Fruit fly (Drosophila melanogaster) whole organism, embryonic: Measurements from ENCODE around the gene Grip91.

Experiments used
- ATbp ChIP-seq: fragments of 200-800 bp; sonication (Bioruptor generic); optimal IDR thresholded peaks from 2 replicates; lab custom pipeline; 2017; ENCODE audit warnings: missing biosample characterization, mild to moderate bottlenecking, missing genetic modification characterization, missing genetic modification reagents
- CG10267 ChIP-seq: fragments of 200-800 bp; sonication (Bioruptor generic); optimal IDR thresholded peaks from 2 replicates; lab custom pipeline; 2018; ENCODE audit warnings: missing biosample characterization, mild to moderate bottlenecking, missing genetic modification characterization, moderate library complexity
- CG12659 ChIP-seq: fragments of 200-800 bp; sonication (Bioruptor generic); optimal IDR thresholded peaks from 3 replicates; lab custom pipeline; 2017; ENCODE audit warnings: mild to moderate bottlenecking, missing biosample characterization, missing genetic modification reagents, missing genetic modification characterization
- CG13296 ChIP-seq: fragments of 200-800 bp; sonication (Bioruptor generic); optimal IDR thresholded peaks from 3 replicates; lab custom pipeline; 2018; ENCODE audit warnings: missing biosample characterization, mild to moderate bottlenecking, missing genetic modification characterization
- CG13624 ChIP-seq: fragments of 200-800 bp; sonication (Bioruptor generic); optimal IDR thresholded peaks from 2 replicates; lab custom pipeline; 2016; ENCODE audit warnings: missing biosample characterization, missing genetic modification characterization
- CG14050 ChIP-seq: fragments of 200-800 bp; sonication (Bioruptor generic); IDR thresholded peaks from 3 replicates; pipeline ENCODE4 v1.3.6; 2022; ENCODE audit warnings: missing biosample characterization, missing genetic modification characterization
- CG15269 ChIP-seq: fragments of 200-800 bp; sonication (Bioruptor generic); optimal IDR thresholded peaks from 2 replicates; lab custom pipeline; 2018; ENCODE audit warnings: missing biosample characterization, mild to moderate bottlenecking, missing genetic modification characterization, moderate library complexity
- CG16863 ChIP-seq: fragments of 200-800 bp; sonication (Bioruptor generic); optimal IDR thresholded peaks from 3 replicates; lab custom pipeline; 2016; ENCODE audit warnings: missing biosample characterization, missing genetic modification characterization
- CG17328 ChIP-seq: fragments of 200-800 bp; sonication (Bioruptor generic); IDR thresholded peaks from 2 replicates; pipeline ENCODE4 v1.3.6; 2022; ENCODE audit warnings: missing biosample characterization, missing genetic modification characterization
- CG17829 ChIP-seq: fragments of 200-800 bp; optimal IDR thresholded peaks from 2 replicates; lab custom pipeline; 2019; ENCODE audit warnings: missing biosample characterization, mild to moderate bottlenecking, missing genetic modification characterization, moderate library complexity
- CG2199 ChIP-seq: fragments of 200-800 bp; sonication (Bioruptor generic); IDR thresholded peaks from 3 replicates; pipeline ENCODE4 v1.3.6; 2022; ENCODE audit warnings: missing biosample characterization, missing genetic modification characterization
- CG2678 ChIP-seq: fragments of 200-800 bp; sonication (Bioruptor generic); optimal IDR thresholded peaks from 3 replicates; lab custom pipeline; 2019; ENCODE audit warnings: missing biosample characterization, mild to moderate bottlenecking, missing genetic modification characterization, moderate library complexity
- CG32532 ChIP-seq: fragments of 200-800 bp; sonication (Bioruptor generic); IDR thresholded peaks from 2 replicates; pipeline ENCODE4 v1.3.6; 2022; ENCODE audit warnings: missing biosample characterization, missing genetic modification characterization
- CG33213 ChIP-seq: fragments of 200-800 bp; sonication (Bioruptor generic); optimal IDR thresholded peaks from 3 replicates; lab custom pipeline; 2016; ENCODE audit warnings: missing biosample characterization, missing genetic modification characterization
- CG34422 ChIP-seq: fragments of 200-800 bp; sonication (Bioruptor generic); IDR thresholded peaks from 3 replicates; pipeline ENCODE4 v1.3.6; 2022; ENCODE audit warnings: missing biosample characterization, missing genetic modification characterization
- CG4282 ChIP-seq: fragments of 200-800 bp; sonication (Bioruptor generic); optimal IDR thresholded peaks from 2 replicates; lab custom pipeline; 2016; ENCODE audit warnings: missing biosample characterization, missing genetic modification characterization
- CG4854 ChIP-seq: fragments of 200-800 bp; sonication (Bioruptor generic); optimal IDR thresholded peaks from 2 replicates; lab custom pipeline; 2016; ENCODE audit warnings: missing biosample characterization, missing genetic modification characterization, inconsistent platforms
- CG6765 ChIP-seq: fragments of 200-800 bp; sonication (Bioruptor generic); optimal IDR thresholded peaks from 3 replicates; lab custom pipeline; 2017; ENCODE audit warnings: missing biosample characterization, mild to moderate bottlenecking, missing genetic modification characterization
- CHES-1-like ChIP-seq: fragments of 200-800 bp; sonication (Bioruptor generic); optimal IDR thresholded peaks from 2 replicates; lab custom pipeline; 2016; ENCODE audit warnings: missing biosample characterization, missing genetic modification characterization
- E2f2 ChIP-seq: fragments of 200-800 bp; sonication (Bioruptor generic); IDR thresholded peaks from 2 replicates; pipeline ENCODE4 v1.3.6; 2022; ENCODE audit warnings: missing biosample characterization, missing genetic modification characterization
- Hmr ChIP-seq: fragments of 200-800 bp; sonication (Bioruptor generic); optimal IDR thresholded peaks from 3 replicates; lab custom pipeline; 2017; ENCODE audit warnings: mild to moderate bottlenecking, missing biosample characterization, missing genetic modification reagents, missing genetic modification characterization
- Kr ChIP-seq: fragments of 200-800 bp; sonication (Bioruptor generic); optimal IDR thresholded peaks from 2 replicates; lab custom pipeline; 2017; ENCODE audit warnings: missing biosample characterization, mild to moderate bottlenecking, missing genetic modification characterization
- Nf-YA ChIP-seq: fragments of 200-800 bp; sonication (Bioruptor generic); IDR thresholded peaks from 2 replicates; pipeline ENCODE4 v1.3.6; 2022; ENCODE audit warnings: missing biosample characterization, missing genetic modification characterization
- NfI ChIP-seq: fragments of 200-800 bp; sonication (Bioruptor generic); optimal IDR thresholded peaks from 3 replicates; lab custom pipeline; 2018; ENCODE audit warnings: missing biosample characterization, mild to moderate bottlenecking, missing genetic modification characterization, moderate library complexity
- Rfx ChIP-seq: fragments of 200-800 bp; sonication (Bioruptor generic); IDR thresholded peaks from 2 replicates; pipeline ENCODE4 v1.3.6; 2022; ENCODE audit warnings: missing biosample characterization, missing genetic modification characterization
- Scr ChIP-seq: fragments of 200-800 bp; sonication (Bioruptor generic); IDR thresholded peaks from 2 replicates; pipeline ENCODE4 v1.3.6; 2022; ENCODE audit warnings: missing biosample characterization, missing genetic modification characterization; ENCODE audit not compliant: partially characterized antibody
- Side ChIP-seq: fragments of 200-800 bp; sonication (Bioruptor generic); optimal IDR thresholded peaks from 2 replicates; lab custom pipeline; 2016; ENCODE audit warnings: missing biosample characterization, missing genetic modification characterization
- Tbp ChIP-seq: fragments of >200 bp; optimal IDR thresholded peaks from 2 replicates; lab custom pipeline; 2018; ENCODE audit warnings: missing biosample characterization, missing genetic modification characterization
- Xrp1 ChIP-seq: fragments of 200-800 bp; sonication (Bioruptor generic); IDR thresholded peaks from 2 replicates; pipeline ENCODE4 v1.3.6; 2022; ENCODE audit warnings: missing biosample characterization, missing genetic modification characterization
- ase ChIP-seq: fragments of 200-800 bp; sonication (Bioruptor generic); IDR thresholded peaks from 3 replicates; pipeline ENCODE4 v1.3.6; 2022; ENCODE audit warnings: missing biosample characterization, missing genetic modification characterization
- caup ChIP-seq: fragments of 200-800 bp; sonication (Bioruptor generic); optimal IDR thresholded peaks from 3 replicates; lab custom pipeline; 2017; ENCODE audit warnings: missing biosample characterization, mild to moderate bottlenecking, missing genetic modification characterization, moderate library complexity; ENCODE audit not compliant: severe bottlenecking
- chinmo ChIP-seq: fragments of 200-800 bp; sonication (Bioruptor generic); IDR thresholded peaks from 4 replicates; pipeline ENCODE4 v1.3.6; 2022; ENCODE audit warnings: missing biosample characterization, missing genetic modification characterization; ENCODE audit not compliant: partially characterized antibody
- chn ChIP-seq: fragments of 200-800 bp; sonication (Bioruptor generic); optimal IDR thresholded peaks from 2 replicates; lab custom pipeline; 2016; ENCODE audit warnings: missing biosample characterization, missing genetic modification characterization
- ci ChIP-seq: fragments of 200-800 bp; sonication (Bioruptor generic); IDR thresholded peaks from 3 replicates; pipeline ENCODE4 v1.3.6; 2022; ENCODE audit warnings: missing biosample characterization, missing genetic modification characterization
- gfzf ChIP-seq: fragments of 200-800 bp; sonication (Bioruptor generic); optimal IDR thresholded peaks from 2 replicates; lab custom pipeline; 2016; ENCODE audit warnings: missing biosample characterization, mild to moderate bottlenecking, missing genetic modification characterization, moderate library complexity
- gro ChIP-seq: fragments of 200-800 bp; sonication (Bioruptor generic); optimal IDR thresholded peaks from 2 replicates; lab custom pipeline; 2016; ENCODE audit warnings: missing biosample characterization, missing genetic modification characterization
- hbn ChIP-seq: fragments of 200-800 bp; sonication (Bioruptor generic); IDR thresholded peaks from 2 replicates; pipeline ENCODE4 v1.3.6; 2022; ENCODE audit warnings: missing biosample characterization, missing genetic modification characterization; ENCODE audit not compliant: partially characterized antibody
- ken ChIP-seq: fragments of 200-800 bp; sonication (Bioruptor generic); IDR thresholded peaks from 3 replicates; pipeline ENCODE4 v1.3.6; 2022; ENCODE audit warnings: missing biosample characterization, missing genetic modification characterization
- knrl ChIP-seq: fragments of 200-800 bp; sonication (Bioruptor generic); IDR thresholded peaks from 3 replicates; pipeline ENCODE4 v1.3.6; 2022; ENCODE audit warnings: missing biosample characterization, missing genetic modification characterization; ENCODE audit not compliant: partially characterized antibody
- maf-S ChIP-seq: fragments of 200-800 bp; sonication (Bioruptor generic); optimal IDR thresholded peaks from 2 replicates; lab custom pipeline; 2016; ENCODE audit warnings: missing biosample characterization, missing genetic modification characterization
- nom ChIP-seq: fragments of 200-800 bp; sonication (Bioruptor generic); optimal IDR thresholded peaks from 2 replicates; lab custom pipeline; 2017; ENCODE audit warnings: missing biosample characterization, missing genetic modification characterization, mild to moderate bottlenecking, moderate library complexity, missing genetic modification reagents
- otp ChIP-seq: fragments of 200-800 bp; sonication (Bioruptor generic); IDR thresholded peaks from 3 replicates; pipeline ENCODE4, ENCODE4 v1.3.6; 2022; ENCODE audit warnings: missing biosample characterization, missing genetic modification characterization
- phol ChIP-seq: fragments of 200-800 bp; sonication (Bioruptor generic); optimal IDR thresholded peaks from 3 replicates; lab custom pipeline; 2018; ENCODE audit warnings: missing biosample characterization, mild to moderate bottlenecking, missing genetic modification characterization, moderate library complexity
- pros ChIP-seq: fragments of 200-800 bp; sonication (Bioruptor generic); optimal IDR thresholded peaks from 3 replicates; lab custom pipeline; 2019; ENCODE audit warnings: missing biosample characterization, mild to moderate bottlenecking, missing genetic modification characterization, moderate library complexity
- pzg ChIP-seq: fragments of 200-800 bp; sonication (Bioruptor generic); optimal IDR thresholded peaks from 3 replicates; lab custom pipeline; 2018; ENCODE audit warnings: missing biosample characterization, mild to moderate bottlenecking, missing genetic modification characterization, moderate library complexity
- slou ChIP-seq: fragments of 200-800 bp; sonication (Bioruptor generic); optimal IDR thresholded peaks from 3 replicates; lab custom pipeline; 2016; ENCODE audit warnings: missing biosample characterization, missing genetic modification characterization
- sqz ChIP-seq: fragments of 200-800 bp; sonication (Bioruptor generic); optimal IDR thresholded peaks from 3 replicates; lab custom pipeline; 2018; ENCODE audit warnings: missing biosample characterization, mild to moderate bottlenecking, missing genetic modification characterization
- tna ChIP-seq: fragments of 200-800 bp; sonication (Bioruptor generic); IDR thresholded peaks from 2 replicates; pipeline ENCODE4 v1.3.6; 2022; ENCODE audit warnings: missing biosample characterization, missing genetic modification characterization; ENCODE audit not compliant: partially characterized antibody
- twi ChIP-seq: fragments of 200-800 bp; optimal IDR thresholded peaks from 2 replicates; lab custom pipeline; 2019; ENCODE audit warnings: missing biosample characterization, mild to moderate bottlenecking, missing genetic modification characterization, moderate library complexity

Gene Grip91

dm6 chrX:13755152-13755557 is 10.7 kb upstream of the Grip91 start, which contains the start of gene Pdcd4 (continued):
- TF ChIP-seq hbn (GFP tag; lab: Robert Waterston, UW), result no peak
- peak; percentile 46; the same call in 1 of the 3 replicates for TF ChIP-seq otp (GFP tag; lab: Robert Waterston, UW)
- peak; percentile 49 for TF ChIP-seq Hmr (GFP tag; lab: Kevin White, UChicago)
- TF ChIP-seq CG17328, result peak; percentile 22; the same call in 1 of the 2 replicates
- TF ChIP-seq ken (GFP tag; lab: Robert Waterston, UW), result peak; percentile 46; the same call in 1 of the 3 replicates
- TF ChIP-seq CG2199 (GFP tag; lab: Robert Waterston, UW), result no peak
- no peak for TF ChIP-seq phol (tag; lab: Kevin White, UChicago)
- peak; percentile 31 for TF ChIP-seq CG2678
- TF ChIP-seq slou, result no peak
- TF ChIP-seq ci (GFP tag; lab: Robert Waterston, UW), result 0 out of 3 replicates have a peak, but pooled peaks have one; percentile 27
- TF ChIP-seq CG15269 (tag; lab: Kevin White, UChicago), result peak; percentile 23
- peak; percentile 40; the same call in 1 of the 2 replicates for TF ChIP-seq E2f2 (GFP tag; lab: Robert Waterston, UW)
- peak; percentile 6 for TF ChIP-seq CG16863 (GFP tag; lab: Kevin White, UChicago)
- 0 out of 2 replicates have a peak, but pooled peaks have one; percentile 26 for TF ChIP-seq Xrp1 (GFP tag; lab: Robert Waterston, UW)
- peak; percentile 17; the same call in 1 of the 2 replicates for TF ChIP-seq CG32532 (GFP tag; lab: Robert Waterston, UW)
- TF ChIP-seq Side (GFP tag; lab: Kevin White, UChicago), result peak; percentile 16
- no peak for TF ChIP-seq Scr
- peak; percentile 65 for TF ChIP-seq Kr
- TF ChIP-seq CG12659 (GFP tag; lab: Kevin White, UChicago), result peak; percentile 44
- peak; percentile 85 for TF ChIP-seq nom
- peak; percentile 57 for TF ChIP-seq caup (GFP tag; lab: Kevin White, UChicago)
- TF ChIP-seq NfI, result peak; percentile 35
- TF ChIP-seq pros (GFP tag; lab: Kevin White, UChicago), result no peak
- TF ChIP-seq CG34422 (GFP tag; lab: Robert Waterston, UW), result peak; percentile 22; the same call in 1 of the 3 replicates
- peak; percentile 87 for TF ChIP-seq Tbp (GFP tag; lab: Kevin White, UChicago)
- TF ChIP-seq maf-S, result peak; percentile 4
- TF ChIP-seq CG14050, result no peak
- peak; percentile 34 for TF ChIP-seq CHES-1-like (GFP tag; lab: Kevin White, UChicago)
- TF ChIP-seq CG4282 (GFP tag; lab: Kevin White, UChicago), result peak; percentile 43
- peak; percentile 65; the same call in 1 of the 4 replicates for TF ChIP-seq chinmo (GFP tag; lab: Robert Waterston, UW)
- peak; percentile 6 for TF ChIP-seq CG13624
- TF ChIP-seq Rfx, result peak; percentile 49; the same call in 1 of the 2 replicates
- peak; percentile 23 for TF ChIP-seq CG13296 (GFP tag; lab: Kevin White, UChicago)
- TF ChIP-seq tna (GFP tag; lab: Robert Waterston, UW), result peak; percentile 59; the same call in 1 of the 2 replicates
- TF ChIP-seq CG17829 (tag; lab: Kevin White, UChicago), result peak; percentile 21
- no peak for TF ChIP-seq twi (tag; lab: Kevin White, UChicago)
- peak; percentile 37 for TF ChIP-seq gfzf (GFP tag; lab: Kevin White, UChicago)
- peak; percentile 4 for TF ChIP-seq CG4854 (GFP tag; lab: Kevin White, UChicago)
- no peak for TF ChIP-seq CG6765 (GFP tag; lab: Kevin White, UChicago)
- TF ChIP-seq CG10267 (tag; lab: Kevin White, UChicago), result peak; percentile 13
- peak; percentile 20 for TF ChIP-seq chn
- no peak for TF ChIP-seq ATbp (GFP tag; lab: Kevin White, UChicago)
- 0 out of 3 replicates have a peak, but pooled peaks have one; percentile 26 for TF ChIP-seq knrl (GFP tag; lab: Robert Waterston, UW)
- TF ChIP-seq sqz (GFP tag; lab: Kevin White, UChicago), result peak; percentile 55
- 0 out of 2 replicates have a peak, but pooled peaks have one; percentile 31 for TF ChIP-seq Nf-YA
- 0 out of 3 replicates have a peak, but pooled peaks have one; percentile 16 for TF ChIP-seq ase (GFP tag; lab: Robert Waterston, UW)
- peak; percentile 2 for TF ChIP-seq gro
- peak; percentile 45 for TF ChIP-seq CG33213
- TF ChIP-seq pzg, result peak; percentile 41
